Fruit fly (Drosophila melanogaster): Measurements from ENCODE around the gene CG2100.

DNA sequence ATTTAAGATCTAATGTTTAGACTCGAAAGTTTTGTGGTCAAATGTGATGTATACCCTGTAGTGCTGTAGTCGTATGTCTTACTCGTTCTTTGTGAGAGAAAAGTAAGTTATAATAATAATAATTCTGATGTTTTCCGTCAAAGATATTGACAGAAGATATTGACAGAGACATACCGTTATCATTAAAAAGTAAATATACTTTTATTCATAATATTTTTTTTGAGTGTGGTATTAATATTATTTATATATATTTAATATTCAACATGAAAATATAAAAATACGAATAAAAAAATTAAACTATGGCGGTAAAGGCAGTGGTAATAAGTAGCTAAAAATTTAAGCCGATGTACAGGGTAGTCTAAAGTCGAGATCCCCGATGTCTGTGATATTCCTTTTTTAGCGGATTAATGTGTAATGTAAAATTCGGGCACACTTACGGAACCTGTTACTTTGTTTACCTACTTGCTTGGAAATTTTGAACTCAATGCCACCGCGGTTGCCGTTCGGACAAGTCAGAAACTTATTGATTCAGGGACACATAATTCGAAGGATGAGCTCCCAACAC is at the start of gene CG2100, which contains the start of gene CG1236:
- TF ChIP-seq lola (GFP tag; optimal IDR thresholded peaks at IDR 0.05) (no peak), woc (GFP tag; optimal IDR thresholded peaks at IDR 0.05) (peak; percentile 70), CrebA (GFP tag; optimal IDR thresholded peaks at IDR 0.05; ENCODE audit: borderline replicate concordance) (no peak), Abd-B (GFP tag; optimal IDR thresholded peaks at IDR 0.05) (no peak), OdsH (GFP tag; optimal IDR thresholded peaks at IDR 0.05) (peak; percentile 75)

Measured in whole organism, wandering third instar larva.